Worm (Caenorhabditis elegans): ENCODE measurements around the gene C12D5.9.

The C12D5.9 gene

ce11 chrV:7716034-7716433 lies 26.2 kb upstream of the C12D5.9 start, which contains the start of gene ZK105.12:
Gene ZK105.12, minus strand, starts transcription at chrV:7716134.
- TF ChIP-seq nhr-11 (tag; optimal IDR thresholded peaks at IDR 0.05) (no peak), ets-4 (tag; optimal IDR thresholded peaks at IDR 0.05) (no peak), ahr-1 (tag; optimal IDR thresholded peaks at IDR 0.05) (no peak), Y22D7AL.16 (tag; optimal IDR thresholded peaks at IDR 0.05) (no peak), fax-1 (tag; optimal IDR thresholded peaks at IDR 0.05) (no peak), pat-9 (tag; optimal IDR thresholded peaks at IDR 0.05) (no peak), ceh-22 (tag; optimal IDR thresholded peaks at IDR 0.05) (no peak), C08G9.2 (tag; optimal IDR thresholded peaks at IDR 0.05) (no peak), mec-3 (tag; optimal IDR thresholded peaks at IDR 0.05; ENCODE audit: borderline replicate concordance) (no peak), ceh-14 (tag; optimal IDR thresholded peaks at IDR 0.05) (no peak), ttx-3 (tag; optimal IDR thresholded peaks at IDR 0.05) (no peak), F13H6.1 (tag; optimal IDR thresholded peaks at IDR 0.05) (no peak)

DNA sequence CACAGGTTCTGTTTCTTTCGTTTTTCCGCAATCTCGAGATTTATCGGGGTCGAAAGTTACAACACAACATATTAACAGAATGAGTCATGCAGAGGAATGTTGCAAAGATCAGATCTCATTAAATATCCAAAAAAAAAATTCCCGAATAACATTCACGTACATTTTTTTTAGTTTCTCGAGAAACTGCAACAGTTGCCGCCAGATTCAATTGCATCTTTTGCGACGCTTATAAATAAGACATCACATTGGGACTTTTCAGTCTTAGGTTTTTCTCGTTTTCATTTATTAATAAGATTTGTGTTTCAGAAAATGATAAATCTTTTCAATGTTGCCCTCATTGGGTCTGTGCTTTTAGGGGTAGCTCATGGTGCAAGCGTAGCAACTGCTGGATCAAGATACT lies 23.9 kb upstream of the C12D5.9 start, which contains the start of gene ZK105.1:
TSS of gene ZK105.1 (plus strand) at position 301 of the 400 bp plus-strand sequence.
- TF ChIP-seq dve-1 (tag; optimal IDR thresholded peaks at IDR 0.05) (no peak), tbx-2 (tag; optimal IDR thresholded peaks at IDR 0.05) (no peak), fkh-6 (tag; optimal IDR thresholded peaks at IDR 0.05) (no peak), dmd-4 (tag; optimal IDR thresholded peaks at IDR 0.05; ENCODE audit: borderline replicate concordance) (no peak), ets-4 (tag; optimal IDR thresholded peaks at IDR 0.05) (no peak), ceh-34 (tag; optimal IDR thresholded peaks at IDR 0.05) (no peak), sdc-2 (tag; optimal IDR thresholded peaks at IDR 0.05) (no peak), zip-5 (tag; optimal IDR thresholded peaks at IDR 0.05) (no peak), tbx-7 (tag; optimal IDR thresholded peaks at IDR 0.05) (no peak), odd-2 (tag; optimal IDR thresholded peaks at IDR 0.05) (no peak), ceh-24 (tag; optimal IDR thresholded peaks at IDR 0.05) (no peak), fkh-10 (GFP tag; optimal IDR thresholded peaks at IDR 0.05) (no peak), che-1 (tag; optimal IDR thresholded peaks at IDR 0.05) (no peak), ama-1 (optimal IDR thresholded peaks at IDR 0.05) (no peak), rnt-1 (tag; optimal IDR thresholded peaks at IDR 0.05) (no peak), gmeb-2 (tag; optimal IDR thresholded peaks at IDR 0.05) (no peak), syd-9 (tag; optimal IDR thresholded peaks at IDR 0.05) (no peak), pha-2 (tag; optimal IDR thresholded peaks at IDR 0.05) (no peak)

ce11 chrV:7713072-7713471 lies 23.3 kb upstream of the C12D5.9 start, which contains the start of gene ZK105.13:
Gene ZK105.13, minus strand, starts transcription at chrV:7713172.
- TF ChIP-seq ceh-48 (tag; optimal IDR thresholded peaks at IDR 0.05) (no peak), unc-86 (tag; optimal IDR thresholded peaks at IDR 0.05) (no peak), ceh-18 (tag; optimal IDR thresholded peaks at IDR 0.05) (no peak), sox-2 (GFP tag; IDR thresholded peaks at IDR 0.05) (no peak), fkh-6 (tag; optimal IDR thresholded peaks at IDR 0.05) (no peak)

- TF ChIP-seq unc-42 (tag; optimal IDR thresholded peaks at IDR 0.05) (no peak), ceh-30 (tag; optimal IDR thresholded peaks at IDR 0.05) (no peak), hlh-13 (GFP tag; optimal IDR thresholded peaks at IDR 0.05) (no peak), C38D4.7 (GFP tag; optimal IDR thresholded peaks at IDR 0.05) (no peak), hlh-8 (tag; optimal IDR thresholded peaks at IDR 0.05) (no peak), sdc-2 (tag; optimal IDR thresholded peaks at IDR 0.05) (no peak), madf-2 (tag; optimal IDR thresholded peaks at IDR 0.05) (no peak), sox-4 (tag; optimal IDR thresholded peaks at IDR 0.05) (no peak), lim-6 (tag; optimal IDR thresholded peaks at IDR 0.05) (no peak), T23F11.4 (GFP tag; optimal IDR thresholded peaks at IDR 0.05) (no peak), fkh-6 (tag; optimal IDR thresholded peaks at IDR 0.05) (no peak), ceh-22 (tag; optimal IDR thresholded peaks at IDR 0.05) (no peak), fkh-10 (GFP tag; optimal IDR thresholded peaks at IDR 0.05) (no peak)
Measured at ce11 chrV:7708525-7708924, 18.7 kb upstream of the C12D5.9 start, which contains the start of gene ZK105.11. Gene ZK105.11, minus strand, starts transcription at chrV:7708625.

Measured in whole organism, late embryonic.